Worm (Caenorhabditis elegans) whole organism, late embryonic: Measurements from ENCODE around the gene clec-71.

Experiments used
- C08G9.2 ChIP-seq: sonication (generic microtip); optimal IDR thresholded peaks from 2 replicates; lab custom pipeline; 2016; ENCODE audit warnings: mild to moderate bottlenecking, missing genetic modification characterization, moderate library complexity, missing compliant biosample characterization
- C38D4.7 ChIP-seq: fragments of 200-800 bp; sonication (Bioruptor generic); optimal IDR thresholded peaks from 2 replicates; lab custom pipeline; 2018; ENCODE audit warnings: mild to moderate bottlenecking, missing genetic modification characterization, moderate library complexity, missing compliant biosample characterization
- F13H6.1 ChIP-seq: sonication (generic microtip); optimal IDR thresholded peaks from 2 replicates; lab custom pipeline; 2016; ENCODE audit warnings: missing genetic modification characterization, missing compliant biosample characterization
- K02D7.2 ChIP-seq: sonication (generic microtip); optimal IDR thresholded peaks from 2 replicates; lab custom pipeline; 2017; ENCODE audit warnings: mild to moderate bottlenecking, missing genetic modification characterization, missing compliant biosample characterization
- K09A11.1 ChIP-seq: sonication (generic microtip); optimal IDR thresholded peaks from 2 replicates; lab custom pipeline; 2017; ENCODE audit warnings: antibody characterized with exemption, mild to moderate bottlenecking, missing genetic modification characterization, missing compliant biosample characterization; ENCODE audit not compliant: insufficient read depth
- Y22D7AL.16 ChIP-seq: sonication (generic microtip); optimal IDR thresholded peaks from 2 replicates; lab custom pipeline; 2016; ENCODE audit warnings: missing genetic modification characterization, missing compliant biosample characterization
- ceh-14 ChIP-seq: sonication (generic microtip); optimal IDR thresholded peaks from 2 replicates; lab custom pipeline; 2016; ENCODE audit warnings: missing genotype, missing genetic modification characterization, missing compliant biosample characterization
- ceh-19 ChIP-seq: fragments of 200-800 bp; sonication (Bioruptor generic); optimal IDR thresholded peaks from 2 replicates; lab custom pipeline; 2018; ENCODE audit warnings: mild to moderate bottlenecking, missing genetic modification characterization, missing compliant biosample characterization
- ceh-45 ChIP-seq: fragments of 200-800 bp; sonication (Bioruptor generic); IDR thresholded peaks from 2 replicates; pipeline ENCODE4 v1.3.6; 2022; ENCODE audit warnings: missing genetic modification reagents, missing genetic modification characterization, missing compliant biosample characterization
- ceh-48 ChIP-seq: sonication (generic microtip); optimal IDR thresholded peaks from 2 replicates; lab custom pipeline; 2016; ENCODE audit warnings: missing genetic modification characterization, inconsistent platforms, missing compliant biosample characterization
- ceh-6 ChIP-seq: fragments of 200-800 bp; sonication (Bioruptor generic); optimal IDR thresholded peaks from 2 replicates; lab custom pipeline; 2018; ENCODE audit warnings: mild to moderate bottlenecking, missing genetic modification characterization, missing compliant biosample characterization
- ceh-9 ChIP-seq: sonication (generic microtip); optimal IDR thresholded peaks from 2 replicates; lab custom pipeline; 2016; ENCODE audit warnings: mild to moderate bottlenecking, missing genetic modification characterization, inconsistent platforms, missing compliant biosample characterization
- dmd-4 ChIP-seq: sonication (generic microtip); optimal IDR thresholded peaks from 2 replicates; lab custom pipeline; 2016; ENCODE audit warnings: borderline replicate concordance, missing genetic modification characterization, missing compliant biosample characterization
- elt-2 ChIP-seq: sonication (generic microtip); optimal IDR thresholded peaks from 2 replicates; lab custom pipeline; 2016; ENCODE audit warnings: missing genetic modification reagents, missing genetic modification characterization, missing compliant biosample characterization
- ets-4 ChIP-seq: sonication (generic microtip); optimal IDR thresholded peaks from 2 replicates; lab custom pipeline; 2016; ENCODE audit warnings: missing genetic modification characterization, missing compliant biosample characterization
- fax-1 ChIP-seq: sonication (generic microtip); optimal IDR thresholded peaks from 2 replicates; lab custom pipeline; 2016; ENCODE audit warnings: missing genotype, missing genetic modification characterization, missing compliant biosample characterization
- fkh-6 ChIP-seq: sonication (generic microtip); optimal IDR thresholded peaks from 2 replicates; lab custom pipeline; 2016; ENCODE audit warnings: missing genetic modification characterization, missing compliant biosample characterization
- gmeb-2 ChIP-seq: sonication (generic microtip); optimal IDR thresholded peaks from 2 replicates; lab custom pipeline; 2016; ENCODE audit warnings: missing genetic modification characterization, inconsistent platforms, missing compliant biosample characterization
- hlh-13 ChIP-seq: fragments of 200-800 bp; sonication (Bioruptor generic); optimal IDR thresholded peaks from 2 replicates; lab custom pipeline; 2018; ENCODE audit warnings: mild to moderate bottlenecking, missing genetic modification characterization, missing compliant biosample characterization
- hlh-15 ChIP-seq: sonication (generic microtip); optimal IDR thresholded peaks from 2 replicates; lab custom pipeline; 2016; ENCODE audit warnings: missing genetic modification characterization, missing compliant biosample characterization
- hlh-30 ChIP-seq: sonication (generic microtip); optimal IDR thresholded peaks from 2 replicates; lab custom pipeline; 2017; ENCODE audit warnings: antibody characterized with exemption, missing genetic modification characterization, missing compliant biosample characterization; ENCODE audit not compliant: insufficient read depth
- hlh-6 ChIP-seq: sonication (generic microtip); optimal IDR thresholded peaks from 2 replicates; lab custom pipeline; 2016; ENCODE audit warnings: missing genotype, missing genetic modification characterization, missing compliant biosample characterization
- lim-6 ChIP-seq: sonication (generic microtip); optimal IDR thresholded peaks from 2 replicates; lab custom pipeline; 2016; ENCODE audit warnings: missing genetic modification characterization, missing compliant biosample characterization
- madf-2 ChIP-seq: sonication (generic microtip); optimal IDR thresholded peaks from 2 replicates; lab custom pipeline; 2017; ENCODE audit warnings: missing genetic modification characterization, missing compliant biosample characterization
- nhr-232 ChIP-seq: sonication (generic microtip); optimal IDR thresholded peaks from 2 replicates; lab custom pipeline; 2016; ENCODE audit warnings: missing genetic modification characterization, missing compliant biosample characterization
- npax-4 ChIP-seq: sonication (generic microtip); optimal IDR thresholded peaks from 2 replicates; lab custom pipeline; 2016; ENCODE audit warnings: missing genetic modification characterization, missing compliant biosample characterization
- odd-2 ChIP-seq: sonication (generic microtip); optimal IDR thresholded peaks from 2 replicates; lab custom pipeline; 2017; ENCODE audit warnings: antibody characterized with exemption, mild to moderate bottlenecking, missing genetic modification characterization, missing compliant biosample characterization
- pag-3 ChIP-seq: sonication (generic microtip); optimal IDR thresholded peaks from 2 replicates; lab custom pipeline; 2016; ENCODE audit warnings: missing compliant biosample characterization, missing genetic modification characterization, borderline replicate concordance
- pax-1 ChIP-seq: fragments of 150-350 bp; optimal IDR thresholded peaks from 2 replicates; lab custom pipeline; 2014; ENCODE audit warnings: missing biosample characterization, missing genetic modification characterization
- pha-2 ChIP-seq: sonication (generic microtip); optimal IDR thresholded peaks from 2 replicates; lab custom pipeline; 2017; ENCODE audit warnings: mild to moderate bottlenecking, missing genetic modification characterization, missing compliant biosample characterization
- pha-4 ChIP-seq: fragments of 150-350 bp; optimal IDR thresholded peaks from 2 replicates; lab custom pipeline; 2018; ENCODE audit warnings: missing biosample characterization, missing genetic modification reagents, missing genetic modification characterization
- pqm-1 ChIP-seq: sonication (generic microtip); optimal IDR thresholded peaks from 2 replicates; lab custom pipeline; 2016; ENCODE audit warnings: missing genetic modification characterization, missing compliant biosample characterization
- ref-2 ChIP-seq: sonication (generic microtip); optimal IDR thresholded peaks from 2 replicates; lab custom pipeline; 2016; ENCODE audit warnings: missing genetic modification characterization, missing compliant biosample characterization
- rnt-1 ChIP-seq: sonication (generic microtip); optimal IDR thresholded peaks from 2 replicates; lab custom pipeline; 2016; ENCODE audit warnings: missing genetic modification characterization, missing compliant biosample characterization
- sdc-2 ChIP-seq: sonication (generic microtip); optimal IDR thresholded peaks from 2 replicates; lab custom pipeline; 2016; ENCODE audit warnings: missing genotype, missing genetic modification characterization, missing compliant biosample characterization
- sox-2 ChIP-seq: fragments of 200-800 bp; sonication (Bioruptor generic); IDR thresholded peaks from 2 replicates; pipeline ENCODE4 v1.3.6; 2022; ENCODE audit warnings: missing genetic modification reagents, missing genetic modification characterization, missing compliant biosample characterization
- syd-9 ChIP-seq: sonication (generic microtip); optimal IDR thresholded peaks from 2 replicates; lab custom pipeline; 2016; ENCODE audit warnings: mild to moderate bottlenecking, missing genetic modification characterization, moderate library complexity, missing compliant biosample characterization
- tbx-7 ChIP-seq: sonication (generic microtip); optimal IDR thresholded peaks from 2 replicates; lab custom pipeline; 2016; ENCODE audit warnings: missing genotype, missing genetic modification characterization, missing compliant biosample characterization
- unc-3 ChIP-seq, 2 experiments: fragments of 200-800 bp in 1 of 2; sonication (Bioruptor generic) in 1 of 2; sonication (generic microtip) in 1 of 2; conservative IDR thresholded peaks in 1 of 2; optimal IDR thresholded peaks in 1 of 2; 2 replicates each; pipeline versions ENCODE4 v1.3.6 to Lab custom; 2016 to 2022; ENCODE audit warnings: missing compliant biosample characterization in 2 of 2, missing genetic modification characterization in 2 of 2, missing genetic modification reagents in 1 of 2
- unc-86 ChIP-seq: sonication (generic microtip); optimal IDR thresholded peaks from 2 replicates; lab custom pipeline; 2016; ENCODE audit warnings: missing genetic modification characterization, missing compliant biosample characterization
- zip-5 ChIP-seq: sonication (generic microtip); optimal IDR thresholded peaks from 2 replicates; lab custom pipeline; 2016; ENCODE audit warnings: missing genetic modification characterization, missing compliant biosample characterization

Gene clec-71

ce11 chrIV:3899719-3900554, 37.3 kb upstream of the clec-71 start, which contains the start of gene srz-62:
srz-62 (plus strand) TSS chrIV:3900504.
- no peak for TF ChIP-seq npax-4 (tag; lab: Kevin White, UChicago)
- TF ChIP-seq elt-2 = peak; percentile 100
- no peak for TF ChIP-seq hlh-15 (tag; lab: Kevin White, UChicago)
- no peak for TF ChIP-seq C38D4.7
- peak; percentile 82 for TF ChIP-seq pqm-1 (tag; lab: Kevin White, UChicago)
- TF ChIP-seq C08G9.2 (tag; lab: Kevin White, UChicago) = no peak
- TF ChIP-seq zip-5 (tag; lab: Kevin White, UChicago) = peak; percentile 20

- TF ChIP-seq hlh-6 (tag; lab: Kevin White, UChicago) (no peak), F13H6.1 (no peak), unc-86 (tag; lab: Kevin White, UChicago) (no peak), ceh-6 (no peak), pag-3 (no peak), gmeb-2 (tag; lab: Kevin White, UChicago) (no peak), nhr-232 (tag; lab: Kevin White, UChicago) (no peak), pax-1 (tag; lab: Kevin White, UChicago) (no peak), ceh-14 (tag; lab: Kevin White, UChicago) (no peak), rnt-1 (tag; lab: Kevin White, UChicago) (no peak), Y22D7AL.16 (tag; lab: Kevin White, UChicago) (no peak), pha-4 (tag; lab: Kevin White, UChicago) (no peak), ceh-9 (tag; lab: Kevin White, UChicago) (no peak), sdc-2 (tag; lab: Kevin White, UChicago) (no peak), unc-3 (GFP tag; conservative IDR thresholded peaks at IDR 0.05; lab: Robert Waterston, UW) (no peak), unc-3 (tag; optimal IDR thresholded peaks at IDR 0.05; lab: Kevin White, UChicago) (no peak), ceh-48 (tag; lab: Kevin White, UChicago) (no peak), hlh-30 (tag; lab: Kevin White, UChicago) (no peak), syd-9 (tag; lab: Kevin White, UChicago) (no peak)
Measured at ce11 chrIV:3902955-3903354, 34.3 kb upstream of the clec-71 start, which contains the start of gene F56D6.6. F56D6.6 (plus strand) TSS chrIV:3903255.

DNA sequence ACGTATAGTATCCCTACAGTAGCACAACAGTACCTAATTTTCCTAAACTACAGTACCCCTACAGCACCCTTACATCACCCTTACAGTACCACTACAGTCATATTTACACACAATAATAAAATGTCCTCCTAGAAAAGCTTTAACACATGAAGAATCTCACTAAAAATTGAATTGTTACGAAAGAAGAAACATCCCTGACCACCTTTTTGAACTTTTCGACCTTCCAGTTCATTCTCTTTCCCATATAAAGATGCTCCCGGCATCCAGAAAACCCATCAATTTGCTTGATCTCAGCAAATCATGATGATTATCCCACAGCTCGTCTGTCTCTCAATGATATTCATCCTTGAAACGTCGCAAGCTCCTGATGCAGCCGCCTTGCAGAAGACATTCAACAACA, 32.6 kb upstream of the clec-71 start, which contains the start of gene F56D6.21:
Gene F56D6.21 (plus strand): TSS at position 301 of the 400 bp plus-strand sequence.
- TF ChIP-seq hlh-13 (GFP tag; lab: Kevin White, UChicago) (no peak), hlh-6 (tag; lab: Kevin White, UChicago) (no peak), odd-2 (no peak), ref-2 (tag; lab: Kevin White, UChicago) (no peak), ceh-9 (tag; lab: Kevin White, UChicago) (no peak), pag-3 (no peak), ets-4 (tag; lab: Kevin White, UChicago) (no peak), K09A11.1 (tag; lab: Kevin White, UChicago) (no peak), dmd-4 (tag; lab: Kevin White, UChicago) (no peak), lim-6 (no peak), fkh-6 (tag; lab: Kevin White, UChicago) (no peak), tbx-7 (tag; lab: Kevin White, UChicago) (no peak), ceh-19 (GFP tag; lab: Kevin White, UChicago) (no peak), K02D7.2 (no peak), sox-2 (GFP tag; lab: Robert Waterston, UW) (no peak), gmeb-2 (tag; lab: Kevin White, UChicago) (no peak), fax-1 (no peak), pha-2 (tag; lab: Kevin White, UChicago) (no peak), madf-2 (no peak), ceh-45 (GFP tag; lab: Robert Waterston, UW) (no peak)
